Worm (Caenorhabditis elegans): Measurements from ENCODE around the gene rpb-4.

ce11 chrII:7385442-7385841 is 11.1 kb downstream of the rpb-4 start, which contains the start of gene sre-3:
- TF ChIP-seq ztf-7 (tag; optimal IDR thresholded peaks at IDR 0.05) = no peak
- no peak for TF ChIP-seq ama-1 (optimal IDR thresholded peaks at IDR 0.05)
- TF ChIP-seq nhr-28 (tag; optimal IDR thresholded peaks at IDR 0.05) = no peak
- no peak for TF ChIP-seq unc-39 (tag; optimal IDR thresholded peaks at IDR 0.05)
- no peak for TF ChIP-seq D1046.2 (GFP tag; IDR thresholded peaks at IDR 0.05)
- no peak for TF ChIP-seq zfp-3 (GFP tag; conservative IDR thresholded peaks at IDR 0.05)
- no peak for TF ChIP-seq nhr-25 (tag; optimal IDR thresholded peaks at IDR 0.05; ENCODE audit: borderline replicate concordance, insufficient read depth)
- no peak for TF ChIP-seq nhr-11 (tag; optimal IDR thresholded peaks at IDR 0.05)
- TF ChIP-seq nhr-41 (GFP tag; IDR thresholded peaks at IDR 0.05) = no peak
- TF ChIP-seq fkh-10 (GFP tag; optimal IDR thresholded peaks at IDR 0.05) = no peak
- TF ChIP-seq pqm-1 (tag; optimal IDR thresholded peaks at IDR 0.05) = no peak

All from whole organism, L4 larva.